Fruit fly (Drosophila melanogaster) whole organism, prepupa: ENCODE measurements around the gene Eig71Eh.

Experiments
- Blimp-1 ChIP-seq: fragments of 200-800 bp; sonication (Bioruptor generic); optimal IDR thresholded peaks from 3 replicates; lab custom pipeline; 2017; ENCODE audit warnings: missing biosample characterization, missing genetic modification characterization, mild to moderate bottlenecking, moderate library complexity, missing genetic modification reagents
- CG10669 ChIP-seq: fragments of 200-800 bp; sonication (Bioruptor generic); optimal IDR thresholded peaks from 3 replicates; lab custom pipeline; 2018; ENCODE audit warnings: missing biosample characterization, mild to moderate bottlenecking, missing genetic modification characterization, moderate library complexity
- CG11762 ChIP-seq: fragments of 200-800 bp; sonication (Bioruptor generic); optimal IDR thresholded peaks from 3 replicates; lab custom pipeline; 2016; ENCODE audit warnings: missing biosample characterization, missing genetic modification characterization; ENCODE audit not compliant: insufficient read depth
- CG15336 ChIP-seq: fragments of 200-800 bp; sonication (Bioruptor generic); IDR thresholded peaks from 2 replicates; pipeline ENCODE4 v1.3.6; 2022; ENCODE audit warnings: missing biosample characterization, missing genetic modification characterization
- CG6792 ChIP-seq: fragments of 200-800 bp; sonication (Bioruptor generic); optimal IDR thresholded peaks from 3 replicates; lab custom pipeline; 2016; ENCODE audit warnings: missing biosample characterization, missing genetic modification characterization
- CG6854 ChIP-seq: fragments of 200-800 bp; sonication (Bioruptor generic); optimal IDR thresholded peaks from 2 replicates; lab custom pipeline; 2017; ENCODE audit warnings: missing biosample characterization, mild to moderate bottlenecking, missing genetic modification characterization
- CG7368 ChIP-seq: fragments of 200-800 bp; sonication (Bioruptor generic); optimal IDR thresholded peaks from 3 replicates; lab custom pipeline; 2016; ENCODE audit warnings: missing biosample characterization, missing genetic modification characterization
- CG8119 ChIP-seq: fragments of 200-800 bp; sonication (Bioruptor generic); IDR thresholded peaks from 3 replicates; pipeline ENCODE4 v1.3.6; 2022; ENCODE audit warnings: missing biosample characterization, missing genetic modification characterization
- CG9139 ChIP-seq: fragments of 200-800 bp; sonication (Bioruptor generic); optimal IDR thresholded peaks from 3 replicates; lab custom pipeline; 2017; ENCODE audit warnings: missing biosample characterization, mild to moderate bottlenecking, missing genetic modification characterization
- Eip78C ChIP-seq: fragments of 200-800 bp; sonication (Bioruptor generic); peaks from one replicate; lab custom pipeline; 2016; ENCODE audit warnings: missing biosample characterization, missing genetic modification characterization
- Hr38 ChIP-seq: sonication (Bioruptor generic); optimal IDR thresholded peaks from 2 replicates; lab custom pipeline; 2016; ENCODE audit warnings: missing biosample characterization, missing genetic modification characterization
- Lpt ChIP-seq: fragments of 200-800 bp; sonication (Bioruptor generic); optimal IDR thresholded peaks from 3 replicates; lab custom pipeline; 2016; ENCODE audit warnings: missing biosample characterization, missing genetic modification characterization
- dac ChIP-seq: fragments of 200-800 bp; sonication (Bioruptor generic); optimal IDR thresholded peaks from 2 replicates; lab custom pipeline; 2017; ENCODE audit warnings: missing biosample characterization, mild to moderate bottlenecking, missing genetic modification characterization

dm6 chr3L:15619626-15620247, 39.5 kb downstream of the Eig71Eh start, which contains the start of gene Phs:
- peak; percentile 50 for TF ChIP-seq Blimp-1 (GFP tag; lab: Kevin White, UChicago)
- TF ChIP-seq Hr38 (GFP tag; lab: Kevin White, UChicago), result no peak
- TF ChIP-seq Eip78C (GFP tag; lab: Kevin White, UChicago), result peak; percentile 85
- peak; percentile 45 for TF ChIP-seq CG6854 (GFP tag; lab: Kevin White, UChicago)
- peak; percentile 16 for TF ChIP-seq CG9139 (GFP tag; lab: Kevin White, UChicago)
- peak; percentile 69 for TF ChIP-seq CG7368 (GFP tag; lab: Kevin White, UChicago)
- peak; percentile 65 for TF ChIP-seq CG10669 (GFP tag; lab: Kevin White, UChicago)
- TF ChIP-seq dac (GFP tag; lab: Kevin White, UChicago), result peak; percentile 41
- TF ChIP-seq CG15336 (GFP tag; lab: Robert Waterston, UW), result no peak; the same call in 1 of the 2 replicates
- no peak for TF ChIP-seq CG11762 (GFP tag; lab: Kevin White, UChicago)
- TF ChIP-seq CG8119 (GFP tag; lab: Robert Waterston, UW), result no peak
- no peak for TF ChIP-seq Lpt (GFP tag; lab: Kevin White, UChicago)
- TF ChIP-seq CG6792, result peak; percentile 66
